Fruit fly (Drosophila melanogaster) whole organism, wandering third instar larva: ENCODE measurements around the gene HHEX.

Experiments used
- Abd-B ChIP-seq: fragments of >200 bp; optimal IDR thresholded peaks from 2 replicates; lab custom pipeline; 2017; ENCODE audit warnings: missing biosample characterization, missing genetic modification characterization
- tai ChIP-seq: sonication (Bioruptor generic); optimal IDR thresholded peaks from 2 replicates; lab custom pipeline; 2016; ENCODE audit warnings: missing biosample characterization, missing genetic modification characterization

DNA sequence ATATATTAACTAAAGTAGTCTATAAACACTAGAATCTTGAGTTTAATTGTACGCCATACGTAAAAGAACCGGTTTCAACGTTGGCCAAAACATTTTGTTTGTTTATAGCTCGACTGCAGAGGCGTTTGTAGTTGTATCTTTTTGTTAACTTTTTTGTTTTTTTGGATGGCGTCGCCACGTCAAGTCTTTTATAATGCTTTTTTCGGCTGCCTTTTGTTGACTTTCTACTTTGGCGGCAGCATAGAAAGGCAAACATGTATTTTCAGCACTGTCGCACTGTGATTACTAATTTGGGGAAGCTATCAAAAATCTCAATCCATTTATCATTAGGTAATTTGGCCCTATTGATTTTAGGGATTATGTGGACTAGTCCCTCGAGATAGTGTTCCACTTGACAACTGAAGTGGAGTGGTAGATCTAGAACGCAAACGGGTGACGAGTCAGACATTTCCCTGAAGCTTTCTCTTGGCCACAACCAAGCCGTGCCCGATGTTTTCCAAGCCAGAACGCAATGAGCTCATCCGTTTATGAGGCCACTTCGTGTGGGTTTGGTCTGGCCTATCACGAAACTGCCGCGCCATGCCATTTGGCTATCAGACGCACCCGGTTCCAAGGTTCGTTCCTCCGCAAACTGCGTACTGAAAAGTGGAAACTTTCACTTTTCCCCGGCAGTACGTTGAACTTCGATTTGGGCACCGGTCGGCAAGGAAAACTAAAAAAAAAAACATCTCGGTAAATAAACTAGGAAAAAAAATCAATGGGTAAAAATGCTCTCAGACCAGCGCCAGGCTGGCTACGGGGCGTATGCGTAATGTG, 14.0 kb downstream of the HHEX start:
- TF ChIP-seq Abd-B (GFP tag; lab: Kevin White, UChicago) (no peak), tai (GFP tag; lab: Kevin White, UChicago) (no peak)
